Worm (Caenorhabditis elegans) whole organism, L1 larva: Measurements from ENCODE around the gene mlt-8.
"Not testable (repeated sequence)": the region's sequence is repeated elsewhere in the genome, so short reads cannot be mapped to it uniquely, and the experiment has no call there.

Source experiments
- C04F5.9 ChIP-seq: sonication (generic microtip); optimal IDR thresholded peaks from 2 replicates; lab custom pipeline; 2016; ENCODE audit warnings: missing genetic modification characterization, missing compliant biosample characterization
- C16A3.4 ChIP-seq: fragments of 150-350 bp; optimal IDR thresholded peaks from 2 replicates; lab custom pipeline; 2014; ENCODE audit warnings: missing biosample characterization, missing genetic modification characterization
- aha-1 ChIP-seq: fragments of 150-350 bp; optimal IDR thresholded peaks from 2 replicates; lab custom pipeline; 2014; ENCODE audit warnings: missing biosample characterization, missing genetic modification characterization
- ama-1 ChIP-seq: fragments of 150-350 bp; optimal IDR thresholded peaks from 2 replicates; lab custom pipeline; 2014
- ceh-8 ChIP-seq: fragments of 200-800 bp; sonication (Bioruptor generic); optimal IDR thresholded peaks from 2 replicates; lab custom pipeline; 2018; ENCODE audit warnings: mild to moderate bottlenecking, missing genetic modification characterization, moderate library complexity, missing compliant biosample characterization
- ceh-82 ChIP-seq, 3 experiments: fragments of 150-350 bp in 1 of 3; sonication (generic microtip) in 2 of 3; optimal IDR thresholded peaks; 2 replicates each; lab custom pipeline; 2014 to 2017; ENCODE audit warnings: missing biosample characterization in 3 of 3, missing genetic modification characterization in 3 of 3
- ceh-88 ChIP-seq: fragments of 200-800 bp; sonication (Bioruptor generic); IDR thresholded peaks from 2 replicates; pipeline ENCODE4 v1.3.6; 2022; ENCODE audit warnings: missing genetic modification characterization, missing compliant biosample characterization
- efl-1 ChIP-seq, 4 experiments: fragments of 150-350 bp; optimal IDR thresholded peaks in 3 of 4; peaks in 1 of 4; 1 replicate in 1 of 4; 2 replicates in 3 of 4; lab custom pipeline; 2014; ENCODE audit warnings: missing biosample characterization in 2 of 4, missing genetic modification characterization in 2 of 4, missing genetic modification reagents in 2 of 4
- egl-13 ChIP-seq: sonication (generic microtip); optimal IDR thresholded peaks from 2 replicates; lab custom pipeline; 2016; ENCODE audit warnings: missing genotype, missing genetic modification reagents, missing genetic modification characterization, missing compliant biosample characterization
- egl-27 ChIP-seq, 2 experiments: fragments of 150-350 bp in 1 of 2; sonication (generic microtip); optimal IDR thresholded peaks; 3 replicates each; lab custom pipeline; 2017 to 2018; ENCODE audit warnings: missing biosample characterization in 2 of 2, missing genetic modification characterization in 2 of 2, missing genetic modification reagents in 2 of 2
- elt-2 ChIP-seq: sonication (generic microtip); optimal IDR thresholded peaks from 2 replicates; lab custom pipeline; 2016; ENCODE audit warnings: missing genetic modification characterization, mild to moderate bottlenecking, inconsistent platforms, missing compliant biosample characterization, missing genetic modification reagents
- fkh-10 ChIP-seq: sonication (generic microtip); optimal IDR thresholded peaks from 2 replicates; lab custom pipeline; 2017; ENCODE audit warnings: missing biosample characterization, missing genetic modification reagents, missing genetic modification characterization
- fkh-8 ChIP-seq: sonication (generic microtip); optimal IDR thresholded peaks from 2 replicates; lab custom pipeline; 2016; ENCODE audit warnings: mild to moderate bottlenecking, missing genetic modification characterization, missing compliant biosample characterization
- fos-1 ChIP-seq: fragments of 150-350 bp; optimal IDR thresholded peaks from 2 replicates; lab custom pipeline; 2014; ENCODE audit warnings: missing biosample characterization, missing genetic modification characterization
- grh-1 ChIP-seq: fragments of 200-800 bp; sonication (Bioruptor generic); IDR thresholded peaks from 2 replicates; pipeline ENCODE4 v1.3.6; 2022; ENCODE audit warnings: missing genetic modification reagents, missing genetic modification characterization, missing compliant biosample characterization
- isw-1 ChIP-seq: fragments of 200-800 bp; sonication (Bioruptor generic); IDR thresholded peaks from 2 replicates; pipeline ENCODE4 v1.3.6; 2022; ENCODE audit warnings: missing genetic modification characterization, missing compliant biosample characterization
- lin-13 ChIP-seq: fragments of 150-350 bp; optimal IDR thresholded peaks from 2 replicates; lab custom pipeline; 2014; ENCODE audit warnings: missing biosample characterization, missing genetic modification reagents, missing genetic modification characterization
- lin-14 ChIP-seq: fragments of 200-800 bp; sonication (Bioruptor generic); optimal IDR thresholded peaks from 2 replicates; lab custom pipeline; 2018; ENCODE audit warnings: mild to moderate bottlenecking, missing genetic modification characterization, moderate library complexity, missing compliant biosample characterization
- lin-15B ChIP-seq: fragments of 150-350 bp; sonication (generic microtip); optimal IDR thresholded peaks from 3 replicates; lab custom pipeline; 2014; ENCODE audit warnings: missing biosample characterization, missing genetic modification characterization
- lin-35 ChIP-seq, 2 experiments: fragments of 150-350 bp; optimal IDR thresholded peaks; 2 replicates each; lab custom pipeline; 2014; ENCODE audit warnings: missing biosample characterization in 2 of 2, missing genetic modification characterization in 2 of 2, missing genetic modification reagents in 2 of 2
- lir-3 ChIP-seq: sonication (generic microtip); optimal IDR thresholded peaks from 2 replicates; lab custom pipeline; 2016; ENCODE audit warnings: mild to moderate bottlenecking, missing genetic modification characterization, moderate library complexity, missing compliant biosample characterization; ENCODE audit not compliant: poor library complexity
- mab-9 ChIP-seq: fragments of 200-800 bp; sonication (Bioruptor generic); IDR thresholded peaks from 2 replicates; pipeline ENCODE4 v1.3.6; 2022; ENCODE audit warnings: missing genetic modification reagents, missing genetic modification characterization, missing compliant biosample characterization
- mdl-1 ChIP-seq, 2 experiments: fragments of 150-350 bp; optimal IDR thresholded peaks; 2 replicates each; lab custom pipeline; 2014 to 2017; ENCODE audit warnings: missing biosample characterization in 2 of 2, missing genetic modification characterization in 2 of 2, inconsistent platforms in 1 of 2
- mef-2 ChIP-seq: fragments of 150-350 bp; optimal IDR thresholded peaks from 2 replicates; lab custom pipeline; 2014; ENCODE audit warnings: missing biosample characterization, missing genetic modification characterization
- mep-1 ChIP-seq: fragments of 150-350 bp; optimal IDR thresholded peaks from 2 replicates; lab custom pipeline; 2014; ENCODE audit warnings: missing biosample characterization, missing genetic modification characterization
- nhr-11 ChIP-seq: fragments of 150-350 bp; optimal IDR thresholded peaks from 2 replicates; lab custom pipeline; 2014; ENCODE audit warnings: missing biosample characterization, missing genetic modification characterization
- nhr-12 ChIP-seq: sonication (generic microtip); optimal IDR thresholded peaks from 2 replicates; lab custom pipeline; 2017; ENCODE audit warnings: missing biosample characterization, missing genetic modification characterization
- nhr-20 ChIP-seq: sonication (generic microtip); optimal IDR thresholded peaks from 2 replicates; lab custom pipeline; 2016; ENCODE audit warnings: mild to moderate bottlenecking, missing genetic modification characterization, missing compliant biosample characterization
- nhr-47 ChIP-seq: sonication (generic microtip); optimal IDR thresholded peaks from 2 replicates; lab custom pipeline; 2016; ENCODE audit warnings: mild to moderate bottlenecking, missing genetic modification characterization, moderate library complexity, missing compliant biosample characterization
- nhr-85 ChIP-seq: sonication (generic microtip); peaks from one replicate; lab custom pipeline; 2016; ENCODE audit warnings: missing genetic modification characterization, inconsistent platforms, missing compliant biosample characterization
- nhr-90 ChIP-seq: sonication (generic microtip); optimal IDR thresholded peaks from 2 replicates; lab custom pipeline; 2016; ENCODE audit warnings: mild to moderate bottlenecking, missing genetic modification characterization, missing compliant biosample characterization; ENCODE audit not compliant: poor library complexity
- pag-3 ChIP-seq: sonication (generic microtip); optimal IDR thresholded peaks from 2 replicates; lab custom pipeline; 2017; ENCODE audit warnings: missing genetic modification characterization, mild to moderate bottlenecking, missing compliant biosample characterization, antibody characterized with exemption, borderline replicate concordance; ENCODE audit not compliant: insufficient read depth
- pqm-1 ChIP-seq: sonication (generic microtip); optimal IDR thresholded peaks from 3 replicates; lab custom pipeline; 2017; ENCODE audit warnings: missing biosample characterization, missing genetic modification characterization
- rnt-1 ChIP-seq: sonication (generic microtip); optimal IDR thresholded peaks from 2 replicates; lab custom pipeline; 2016; ENCODE audit warnings: mild to moderate bottlenecking, missing genetic modification characterization, moderate library complexity, missing compliant biosample characterization
- skn-1 ChIP-seq: fragments of 150-350 bp; optimal IDR thresholded peaks from 2 replicates; lab custom pipeline; 2014; ENCODE audit warnings: missing biosample characterization, missing genetic modification characterization
- snu-23 ChIP-seq: sonication (generic microtip); optimal IDR thresholded peaks from 2 replicates; lab custom pipeline; 2016; ENCODE audit warnings: missing genetic modification characterization, missing compliant biosample characterization
- sptf-1 ChIP-seq: fragments of 150-350 bp; optimal IDR thresholded peaks from 2 replicates; lab custom pipeline; 2014; ENCODE audit warnings: missing biosample characterization, missing genetic modification characterization
- tbx-2 ChIP-seq: sonication (generic microtip); optimal IDR thresholded peaks from 2 replicates; lab custom pipeline; 2016; ENCODE audit warnings: missing genetic modification characterization, missing compliant biosample characterization
- unc-30 ChIP-seq: sonication (generic microtip); optimal IDR thresholded peaks from 2 replicates; lab custom pipeline; 2017; ENCODE audit warnings: missing biosample characterization, missing genetic modification characterization
- unc-86 ChIP-seq: sonication (generic microtip); optimal IDR thresholded peaks from 2 replicates; lab custom pipeline; 2016; ENCODE audit warnings: missing genetic modification characterization, missing compliant biosample characterization
- xbp-1 ChIP-seq: sonication (generic microtip); optimal IDR thresholded peaks from 2 replicates; lab custom pipeline; 2016; ENCODE audit warnings: missing genetic modification characterization, missing compliant biosample characterization
- zip-4 ChIP-seq: fragments of 200-800 bp; sonication (Bioruptor generic); optimal IDR thresholded peaks from 2 replicates; lab custom pipeline; 2018; ENCODE audit warnings: mild to moderate bottlenecking, missing genetic modification characterization, moderate library complexity, missing compliant biosample characterization
- ztf-4 ChIP-seq: fragments of 150-350 bp; optimal IDR thresholded peaks from 2 replicates; lab custom pipeline; 2014; ENCODE audit warnings: missing biosample characterization, missing genetic modification characterization

mlt-8 gene

DNA sequence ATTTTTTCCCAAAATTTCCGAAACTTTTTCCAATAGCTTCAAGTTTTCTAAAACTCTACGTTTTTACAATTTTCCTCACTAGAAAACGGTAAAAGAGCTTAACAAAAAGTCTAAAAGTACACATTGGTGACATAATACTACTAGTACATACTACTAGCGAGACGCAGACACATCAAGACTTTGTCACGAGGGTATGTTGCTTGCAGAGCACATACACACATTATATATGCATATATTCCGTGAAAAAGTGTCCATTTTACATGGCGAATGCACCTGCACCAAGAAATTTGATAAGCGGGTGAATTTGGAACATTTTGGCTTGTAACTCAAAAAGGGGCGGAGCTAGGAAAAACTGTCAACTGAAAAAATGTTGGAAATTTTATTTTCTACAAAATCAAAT, 29.4 kb upstream of the mlt-8 start (continued):
- TF ChIP-seq elt-2 (no peak), unc-30 (no peak), nhr-11 (peak; percentile 6), lin-13 (peak; percentile 38), unc-86 (peak; percentile 91), snu-23 (GFP tag; lab: Kevin White, UChicago) (peak; percentile 34), isw-1 (peak; percentile 15; the same call in 1 of the 2 replicates), ceh-88 (GFP tag; lab: Robert Waterston, UW) (no peak), nhr-20 (tag; lab: Kevin White, UChicago) (peak; percentile 29), ceh-82 (tag; optimal IDR thresholded peaks at IDR 0.05; lab: Kevin White, UChicago) (peak in 2 of 3 experiments; percentile 4 to 36), mef-2 (tag; lab: Kevin White, UChicago) (no peak), fkh-8 (tag; lab: Kevin White, UChicago) (peak; percentile 78), tbx-2 (tag; lab: Kevin White, UChicago) (peak; percentile 30), mep-1 (peak; percentile 51), nhr-12 (tag; lab: Kevin White, UChicago) (no peak), C16A3.4 (no peak)
- TF ChIP-seq, all 84 proteins: peak for 26

DNA sequence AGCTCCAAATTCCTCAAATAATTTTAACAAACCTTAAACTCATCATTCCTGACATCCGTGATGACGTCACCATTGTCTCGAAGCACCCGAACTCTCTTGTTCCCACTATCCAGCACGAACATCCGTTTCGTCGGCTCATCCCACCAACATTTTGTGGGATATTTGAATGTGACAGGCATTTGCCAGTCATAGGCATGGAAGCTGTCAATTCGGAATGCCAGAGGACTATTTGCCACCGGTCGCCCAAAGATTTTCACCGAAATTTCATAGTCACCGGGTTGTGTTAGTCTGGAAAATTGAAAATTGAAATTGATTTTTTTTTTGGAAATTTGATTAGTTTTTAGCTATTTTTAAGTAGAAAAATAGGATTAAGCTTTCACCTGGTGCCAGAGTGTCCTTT, 24.8 kb upstream of the mlt-8 start:
- TF ChIP-seq efl-1 (optimal IDR thresholded peaks at IDR 0.05; lab: Kevin White, UChicago) (no peak), efl-1 (GFP tag; optimal IDR thresholded peaks at IDR 0.05 in 1 of 2; lab: Kevin White, UChicago) (peak in 1 of 2 experiments; percentile 49), grh-1 (no peak), lin-13 (no peak), lir-3 (tag; lab: Kevin White, UChicago) (no peak), C04F5.9 (tag; lab: Kevin White, UChicago) (no peak), nhr-11 (no peak), sptf-1 (tag; lab: Kevin White, UChicago) (no peak), egl-13 (tag; lab: Kevin White, UChicago) (no peak), xbp-1 (tag; lab: Kevin White, UChicago) (no peak)
- TF ChIP-seq, all 84 proteins: peak for 1

- not testable (repeated sequence) for TF ChIP-seq lin-14; mab-9; rnt-1 (tag; lab: Kevin White, UChicago)
Observed at ce11 chrII:593221-593620, 21.3 kb upstream of the mlt-8 start, which contains the start of gene W08F4.1. Gene W08F4.1 (plus strand): TSS chrII:593521.

ce11 chrII:591110-591509, 19.2 kb upstream of the mlt-8 start, which contains the start of gene W08F4.10:
Gene W08F4.10 (minus strand): TSS chrII:591210.
- TF ChIP-seq efl-1 (optimal IDR thresholded peaks at IDR 0.05; lab: Kevin White, UChicago) (no peak), efl-1 (GFP tag; optimal IDR thresholded peaks at IDR 0.05 in 1 of 2; lab: Kevin White, UChicago) (peak in 1 of 2 experiments; percentile 13), aha-1 (tag; lab: Kevin White, UChicago) (no peak)

- TF ChIP-seq nhr-47 (tag; lab: Kevin White, UChicago), result no peak
- TF ChIP-seq ceh-8, result no peak
- no peak for TF ChIP-seq ama-1 (lab: Kevin White, UChicago)
- no peak for TF ChIP-seq unc-86
- TF ChIP-seq ztf-4 (tag; lab: Kevin White, UChicago), result no peak
- TF ChIP-seq skn-1 (tag; lab: Kevin White, UChicago), result no peak
- TF ChIP-seq zip-4 (GFP tag; lab: Kevin White, UChicago), result no peak
- TF ChIP-seq fkh-10 (GFP tag; lab: Kevin White, UChicago), result no peak
- no peak for TF ChIP-seq lin-15B (tag; lab: Kevin White, UChicago)
- TF ChIP-seq nhr-85 (tag; lab: Kevin White, UChicago), result no peak
- TF ChIP-seq mdl-1 (tag; optimal IDR thresholded peaks at IDR 0.05; lab: Kevin White, UChicago), result no peak
- TF ChIP-seq lin-13, result no peak
- TF ChIP-seq egl-27 (tag; optimal IDR thresholded peaks at IDR 0.05; lab: Kevin White, UChicago), result no peak
- no peak for TF ChIP-seq fos-1 (tag; lab: Kevin White, UChicago)
- TF ChIP-seq nhr-90 (tag; lab: Kevin White, UChicago), result no peak
- TF ChIP-seq lin-35 (GFP tag; optimal IDR thresholded peaks at IDR 0.05; lab: Kevin White, UChicago), result no peak
- TF ChIP-seq pag-3 (tag; lab: Kevin White, UChicago), result no peak
- no peak for TF ChIP-seq pqm-1 (tag; lab: Kevin White, UChicago)
- TF ChIP-seq unc-30, result no peak
Observed at ce11 chrII:587533-587932, 15.6 kb upstream of the mlt-8 start, which contains the start of gene fbxb-34. Gene fbxb-34 (plus strand): TSS chrII:587833.
